Fruit fly (Drosophila melanogaster) whole organism, embryonic: ENCODE measurements around the gene Dlic.

Source experiments
- ATbp ChIP-seq: fragments of 200-800 bp; sonication (Bioruptor generic); optimal IDR thresholded peaks from 2 replicates; lab custom pipeline; 2017; ENCODE audit warnings: missing biosample characterization, mild to moderate bottlenecking, missing genetic modification characterization, missing genetic modification reagents
- Aef1 ChIP-seq: fragments of 200-800 bp; sonication (Bioruptor generic); IDR thresholded peaks from 3 replicates; pipeline ENCODE4 v1.3.6; 2022; ENCODE audit warnings: missing biosample characterization, missing genetic modification characterization
- Antp ChIP-seq: fragments of 200-800 bp; sonication (Bioruptor generic); optimal IDR thresholded peaks from 3 replicates; lab custom pipeline; 2016; ENCODE audit warnings: missing biosample characterization, missing genetic modification characterization
- CG10321 ChIP-seq: fragments of 200-800 bp; sonication (Bioruptor generic); IDR thresholded peaks from 2 replicates; pipeline ENCODE4 v1.3.6; 2022; ENCODE audit warnings: missing biosample characterization, missing genetic modification characterization
- CG12769 ChIP-seq: fragments of 200-800 bp; sonication (Bioruptor generic); optimal IDR thresholded peaks from 2 replicates; lab custom pipeline; 2019; ENCODE audit warnings: missing biosample characterization, mild to moderate bottlenecking, missing genetic modification characterization, moderate library complexity
- CG14014 ChIP-seq: fragments of 200-800 bp; sonication (Bioruptor generic); IDR thresholded peaks from 2 replicates; pipeline ENCODE4 v1.3.6; 2022; ENCODE audit warnings: missing biosample characterization, missing genetic modification characterization
- CG1529 ChIP-seq: fragments of 200-800 bp; sonication (Bioruptor generic); optimal IDR thresholded peaks from 3 replicates; lab custom pipeline; 2018; ENCODE audit warnings: missing biosample characterization, missing genetic modification characterization
- CG15514 ChIP-seq: fragments of 200-800 bp; sonication (Bioruptor generic); optimal IDR thresholded peaks from 3 replicates; lab custom pipeline; 2017; ENCODE audit warnings: missing biosample characterization, missing genetic modification characterization, mild to moderate bottlenecking, moderate library complexity, missing genetic modification reagents
- CG1603 ChIP-seq: fragments of 200-800 bp; sonication (Bioruptor generic); optimal IDR thresholded peaks from 2 replicates; lab custom pipeline; 2019; ENCODE audit warnings: missing biosample characterization, mild to moderate bottlenecking, missing genetic modification characterization, moderate library complexity
- CG16813 ChIP-seq: fragments of 200-800 bp; sonication (Bioruptor generic); IDR thresholded peaks from 3 replicates; pipeline ENCODE4 v1.3.6; 2022; ENCODE audit warnings: missing biosample characterization, missing genetic modification characterization; ENCODE audit not compliant: partially characterized antibody
- CG16863 ChIP-seq: fragments of 200-800 bp; sonication (Bioruptor generic); optimal IDR thresholded peaks from 3 replicates; lab custom pipeline; 2016; ENCODE audit warnings: missing biosample characterization, missing genetic modification characterization
- CG17385 ChIP-seq: fragments of 200-800 bp; sonication (Bioruptor generic); optimal IDR thresholded peaks from 3 replicates; lab custom pipeline; 2018; ENCODE audit warnings: missing biosample characterization, mild to moderate bottlenecking, missing genetic modification characterization
- CG18619 ChIP-seq: fragments of 200-800 bp; sonication (Bioruptor generic); optimal IDR thresholded peaks from 3 replicates; lab custom pipeline; 2017; ENCODE audit warnings: missing biosample characterization, mild to moderate bottlenecking, missing genetic modification characterization
- CG30431 ChIP-seq: fragments of 200-800 bp; sonication (Bioruptor generic); optimal IDR thresholded peaks from 2 replicates; lab custom pipeline; 2017; ENCODE audit warnings: missing biosample characterization, missing genetic modification characterization
- CG3995 ChIP-seq: fragments of 200-800 bp; sonication (Bioruptor generic); optimal IDR thresholded peaks from 3 replicates; lab custom pipeline; 2016; ENCODE audit warnings: missing biosample characterization, missing genetic modification characterization
- CG6272 ChIP-seq: fragments of 200-800 bp; sonication (Bioruptor generic); IDR thresholded peaks from 2 replicates; pipeline ENCODE4 v1.3.6; 2022; ENCODE audit warnings: missing biosample characterization, missing genetic modification characterization
- CG6765 ChIP-seq: fragments of 200-800 bp; sonication (Bioruptor generic); optimal IDR thresholded peaks from 3 replicates; lab custom pipeline; 2017; ENCODE audit warnings: missing biosample characterization, mild to moderate bottlenecking, missing genetic modification characterization
- CG6813 ChIP-seq: fragments of 200-800 bp; sonication (Bioruptor generic); optimal IDR thresholded peaks from 2 replicates; lab custom pipeline; 2017; ENCODE audit warnings: missing biosample characterization, missing genetic modification characterization, mild to moderate bottlenecking, moderate library complexity, missing genetic modification reagents
- CG7372 ChIP-seq: fragments of 200-800 bp; sonication (Bioruptor generic); IDR thresholded peaks from 2 replicates; pipeline ENCODE4 v1.3.6; 2022; ENCODE audit warnings: missing biosample characterization, missing genetic modification characterization
- CG9609 ChIP-seq: fragments of 200-800 bp; sonication (Bioruptor generic); optimal IDR thresholded peaks from 3 replicates; lab custom pipeline; 2016; ENCODE audit warnings: missing biosample characterization, missing genetic modification characterization
- CG9817 ChIP-seq: fragments of 200-800 bp; sonication (Bioruptor generic); optimal IDR thresholded peaks from 2 replicates; lab custom pipeline; 2018; ENCODE audit warnings: missing biosample characterization, mild to moderate bottlenecking, missing genetic modification characterization, moderate library complexity
- CrebB ChIP-seq: fragments of 200-800 bp; sonication (Bioruptor generic); optimal IDR thresholded peaks from 3 replicates; lab custom pipeline; 2018; ENCODE audit warnings: missing biosample characterization, mild to moderate bottlenecking, missing genetic modification characterization
- Dad ChIP-seq: fragments of 200-800 bp; sonication (Bioruptor generic); optimal IDR thresholded peaks from 3 replicates; lab custom pipeline; 2016; ENCODE audit warnings: missing biosample characterization, missing genetic modification characterization
- Dek ChIP-seq: fragments of 200-800 bp; sonication (Bioruptor generic); optimal IDR thresholded peaks from 3 replicates; lab custom pipeline; 2019; ENCODE audit warnings: missing biosample characterization, mild to moderate bottlenecking, missing genetic modification characterization, moderate library complexity
- Fer3 ChIP-seq: fragments of 200-800 bp; sonication (Bioruptor generic); optimal IDR thresholded peaks from 2 replicates; lab custom pipeline; 2018; ENCODE audit warnings: missing biosample characterization, mild to moderate bottlenecking, missing genetic modification characterization, moderate library complexity
- HLH54F ChIP-seq: fragments of 200-800 bp; sonication (Bioruptor generic); optimal IDR thresholded peaks from 3 replicates; lab custom pipeline; 2016; ENCODE audit warnings: missing biosample characterization, missing genetic modification characterization
- Kr ChIP-seq: fragments of 200-800 bp; sonication (Bioruptor generic); optimal IDR thresholded peaks from 2 replicates; lab custom pipeline; 2017; ENCODE audit warnings: missing biosample characterization, mild to moderate bottlenecking, missing genetic modification characterization
- Max ChIP-seq: fragments of 200-800 bp; sonication (Bioruptor generic); optimal IDR thresholded peaks from 2 replicates; lab custom pipeline; 2016; ENCODE audit warnings: missing biosample characterization, mild to moderate bottlenecking, missing genetic modification characterization
- Nf-YA ChIP-seq: fragments of 200-800 bp; sonication (Bioruptor generic); IDR thresholded peaks from 2 replicates; pipeline ENCODE4 v1.3.6; 2022; ENCODE audit warnings: missing biosample characterization, missing genetic modification characterization
- Stat92E ChIP-seq, 3 experiments: fragments of >200 bp in 2 of 3; fragments of 200-800 bp in 1 of 3; sonication (Bioruptor generic) in 1 of 3; optimal IDR thresholded peaks; 2 replicates each; lab custom pipeline; 2017 to 2019; ENCODE audit warnings: missing biosample characterization in 3 of 3, missing genetic modification characterization in 3 of 3, mild to moderate bottlenecking in 1 of 3, moderate library complexity in 1 of 3
- ase ChIP-seq: fragments of 200-800 bp; sonication (Bioruptor generic); IDR thresholded peaks from 3 replicates; pipeline ENCODE4 v1.3.6; 2022; ENCODE audit warnings: missing biosample characterization, missing genetic modification characterization
- ash1 ChIP-seq: fragments of 200-800 bp; sonication (Bioruptor generic); optimal IDR thresholded peaks from 2 replicates; lab custom pipeline; 2018; ENCODE audit warnings: missing biosample characterization, mild to moderate bottlenecking, missing genetic modification characterization
- croc ChIP-seq: fragments of 200-800 bp; sonication (Bioruptor generic); conservative IDR thresholded peaks from 3 replicates; pipeline ENCODE4 v1.3.6; 2022; ENCODE audit warnings: missing biosample characterization, missing genetic modification characterization
- dpn ChIP-seq, 2 experiments: fragments of 200-800 bp; sonication (Bioruptor generic); optimal IDR thresholded peaks; 3 replicates each; lab custom pipeline; 2016; ENCODE audit warnings: missing biosample characterization in 2 of 2, missing genetic modification characterization in 2 of 2
- emc ChIP-seq: fragments of 200-800 bp; sonication (Bioruptor generic); optimal IDR thresholded peaks from 2 replicates; lab custom pipeline; 2016; ENCODE audit warnings: missing biosample characterization, missing genetic modification characterization
- en ChIP-seq: fragments of 200-800 bp; sonication (Bioruptor generic); optimal IDR thresholded peaks from 2 replicates; lab custom pipeline; 2016; ENCODE audit warnings: missing biosample characterization, missing genetic modification characterization
- gro ChIP-seq: fragments of 200-800 bp; sonication (Bioruptor generic); optimal IDR thresholded peaks from 2 replicates; lab custom pipeline; 2016; ENCODE audit warnings: missing biosample characterization, missing genetic modification characterization
- hbn ChIP-seq: fragments of 200-800 bp; sonication (Bioruptor generic); IDR thresholded peaks from 2 replicates; pipeline ENCODE4 v1.3.6; 2022; ENCODE audit warnings: missing biosample characterization, missing genetic modification characterization; ENCODE audit not compliant: partially characterized antibody
- kay ChIP-seq: fragments of 200-800 bp; sonication (Bioruptor generic); optimal IDR thresholded peaks from 2 replicates; lab custom pipeline; 2016; ENCODE audit warnings: missing biosample characterization, missing genetic modification characterization
- lov ChIP-seq, 2 experiments: fragments of 200-800 bp in 1 of 2; fragments of >200 bp in 1 of 2; sonication (Bioruptor generic) in 1 of 2; IDR thresholded peaks in 1 of 2; optimal IDR thresholded peaks in 1 of 2; 2 replicates in 1 of 2; 3 replicates in 1 of 2; pipeline versions ENCODE4 v1.3.6 to Lab custom; 2017 to 2022; ENCODE audit warnings: missing biosample characterization in 1 of 2, missing genetic modification characterization in 1 of 2
- maf-S ChIP-seq: fragments of 200-800 bp; sonication (Bioruptor generic); optimal IDR thresholded peaks from 2 replicates; lab custom pipeline; 2016; ENCODE audit warnings: missing biosample characterization, missing genetic modification characterization
- psq ChIP-seq: fragments of 200-800 bp; sonication (Bioruptor generic); optimal IDR thresholded peaks from 2 replicates; lab custom pipeline; 2017; ENCODE audit warnings: missing biosample characterization, missing genetic modification characterization
- ro ChIP-seq: fragments of 200-800 bp; sonication (Bioruptor generic); IDR thresholded peaks from 2 replicates; pipeline ENCODE4 v1.3.6; 2022; ENCODE audit warnings: missing biosample characterization, missing genetic modification characterization
- run ChIP-seq: fragments of 200-800 bp; sonication (Bioruptor generic); optimal IDR thresholded peaks from 3 replicates; lab custom pipeline; 2018; ENCODE audit warnings: missing biosample characterization, mild to moderate bottlenecking, missing genetic modification characterization
- tgo ChIP-seq: fragments of 200-800 bp; sonication (Bioruptor generic); IDR thresholded peaks from 3 replicates; pipeline ENCODE4 v1.3.6; 2022; ENCODE audit warnings: missing biosample characterization, missing genetic modification characterization
- tin ChIP-seq: fragments of 200-800 bp; sonication (Bioruptor generic); optimal IDR thresholded peaks from 3 replicates; lab custom pipeline; 2016; ENCODE audit warnings: missing biosample characterization, missing genetic modification characterization
- trem ChIP-seq: fragments of 200-800 bp; optimal IDR thresholded peaks from 3 replicates; lab custom pipeline; 2019; ENCODE audit warnings: missing biosample characterization, mild to moderate bottlenecking, missing genetic modification characterization, moderate library complexity
- tx ChIP-seq: fragments of 200-800 bp; sonication (Bioruptor generic); optimal IDR thresholded peaks from 2 replicates; lab custom pipeline; 2016; ENCODE audit warnings: missing biosample characterization, missing genetic modification characterization
- wek ChIP-seq: fragments of 200-800 bp; sonication (Bioruptor generic); optimal IDR thresholded peaks from 3 replicates; lab custom pipeline; 2018; ENCODE audit warnings: missing biosample characterization, mild to moderate bottlenecking, missing genetic modification characterization, moderate library complexity

Dlic gene

DNA sequence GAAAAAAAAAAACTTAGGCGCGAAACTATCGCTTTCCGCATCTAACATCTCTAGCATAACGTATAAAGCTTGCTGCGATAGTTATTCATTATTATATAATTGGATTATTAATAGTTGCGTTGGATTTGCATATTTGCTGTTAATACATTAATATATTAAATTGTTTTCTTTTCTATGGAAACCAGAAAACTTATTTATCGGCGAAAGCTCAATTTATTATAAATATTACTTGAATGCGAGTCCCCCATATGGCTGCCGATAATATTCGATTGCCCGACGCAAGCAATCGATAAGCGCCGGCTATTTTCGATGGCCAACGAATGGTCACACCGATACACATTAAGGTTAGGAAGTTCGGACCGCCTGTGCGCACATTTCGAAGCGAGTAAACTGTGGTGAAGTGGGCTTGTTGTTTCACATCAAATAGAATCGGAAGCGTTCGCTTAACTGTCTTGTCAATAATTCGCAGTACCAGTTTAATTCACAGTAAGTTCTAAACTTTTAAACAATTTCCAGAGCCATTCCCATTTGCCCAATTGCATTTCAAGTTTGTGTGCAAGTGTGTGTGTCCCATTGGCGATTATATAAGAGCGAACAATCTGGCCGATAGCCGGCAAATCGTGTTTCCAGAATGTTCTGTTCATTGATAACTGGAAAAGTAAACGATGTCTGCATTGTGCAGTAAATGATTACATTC lies 45.9 kb upstream of the Dlic start, which contains the start of gene Hsp60A (continued):
- no peak for TF ChIP-seq Stat92E (GFP tag; optimal IDR thresholded peaks at IDR 0.05; lab: Kevin White, UChicago)
- no peak for TF ChIP-seq CG6765
- no peak for TF ChIP-seq CG6272 (GFP tag; lab: Robert Waterston, UW)
- no peak for TF ChIP-seq CG6813
- peak; percentile 65 for TF ChIP-seq Max
- TF ChIP-seq Antp (GFP tag; lab: Kevin White, UChicago), result no peak
- peak; percentile 35 for TF ChIP-seq Dek (tag; lab: Kevin White, UChicago)
- no peak for TF ChIP-seq CG1529
- TF ChIP-seq CG1603, result no peak
- TF ChIP-seq run (tag; lab: Kevin White, UChicago), result no peak
- TF ChIP-seq CG12769, result no peak
- no peak for TF ChIP-seq ro (GFP tag; lab: Robert Waterston, UW)
- TF ChIP-seq kay, result peak; percentile 15
- TF ChIP-seq Nf-YA (GFP tag; lab: Robert Waterston, UW), result no peak
- no peak for TF ChIP-seq gro
- peak; percentile 31; the same call in 1 of the 3 replicates for TF ChIP-seq ase (GFP tag; lab: Robert Waterston, UW)
- TF ChIP-seq psq (GFP tag; lab: Kevin White, UChicago), result no peak
- no peak for TF ChIP-seq CG9609 (GFP tag; lab: Kevin White, UChicago)
- no peak for TF ChIP-seq en (GFP tag; lab: Kevin White, UChicago)
- TF ChIP-seq CG7372 (GFP tag; lab: Robert Waterston, UW), result no peak
- peak; percentile 42 to 48 for TF ChIP-seq dpn (GFP tag; optimal IDR thresholded peaks at IDR 0.05; lab: Kevin White, UChicago)
- no peak for TF ChIP-seq Kr (GFP tag; lab: Kevin White, UChicago)
- peak; percentile 97 for TF ChIP-seq wek (GFP tag; lab: Kevin White, UChicago)
- no peak for TF ChIP-seq emc (GFP tag; lab: Kevin White, UChicago)
- 0 out of 3 replicates have a peak, but pooled peaks have one; percentile 19 for TF ChIP-seq Aef1 (GFP tag; lab: Robert Waterston, UW)
- peak; percentile 56 for TF ChIP-seq CG9817 (tag; lab: Kevin White, UChicago)
- peak; percentile 30 for TF ChIP-seq HLH54F (GFP tag; lab: Kevin White, UChicago)
- no peak for TF ChIP-seq CG30431 (GFP tag; lab: Kevin White, UChicago)
- no peak for TF ChIP-seq ash1 (GFP tag; lab: Kevin White, UChicago)
- TF ChIP-seq tin (GFP tag; lab: Kevin White, UChicago), result peak; percentile 68
- no peak for TF ChIP-seq CG16863 (GFP tag; lab: Kevin White, UChicago)
- peak; percentile 19 for TF ChIP-seq CG3995 (GFP tag; lab: Kevin White, UChicago)
- peak; percentile 17 for TF ChIP-seq CG18619 (GFP tag; lab: Kevin White, UChicago)
- no peak for TF ChIP-seq lov (optimal IDR thresholded peaks at IDR 0.05; lab: Kevin White, UChicago)
- TF ChIP-seq lov (GFP tag; IDR thresholded peaks at IDR 0.05; lab: Robert Waterston, UW), result no peak
- TF ChIP-seq tgo (GFP tag; lab: Robert Waterston, UW), result peak; percentile 42; the same call in 1 of the 3 replicates
- peak; percentile 16 for TF ChIP-seq Dad (GFP tag; lab: Kevin White, UChicago)
- peak; percentile 80 for TF ChIP-seq CG16813 (GFP tag; lab: Robert Waterston, UW)
- no peak for TF ChIP-seq CG10321 (GFP tag; lab: Robert Waterston, UW)
- TF ChIP-seq Fer3 (tag; lab: Kevin White, UChicago), result peak; percentile 54
- peak; percentile 47 for TF ChIP-seq trem (tag; lab: Kevin White, UChicago)
- TF ChIP-seq hbn (GFP tag; lab: Robert Waterston, UW), result peak; percentile 73
- peak; percentile 9 for TF ChIP-seq ATbp (GFP tag; lab: Kevin White, UChicago)
- TF ChIP-seq CG17385 (GFP tag; lab: Kevin White, UChicago), result no peak
- TF ChIP-seq maf-S (GFP tag; lab: Kevin White, UChicago), result no peak
- TF ChIP-seq croc, result peak; percentile 32; the same call in 1 of the 3 replicates
- 0 out of 2 replicates have a peak, but pooled peaks have one; percentile 27 for TF ChIP-seq CG14014 (GFP tag; lab: Robert Waterston, UW)
- peak; percentile 76 for TF ChIP-seq CG15514
- TF ChIP-seq CrebB (tag; lab: Kevin White, UChicago), result no peak
- no peak for TF ChIP-seq tx (GFP tag; lab: Kevin White, UChicago)
